Fruit fly (Drosophila melanogaster) whole organism, wandering third instar larva: Measurements from ENCODE around the gene EloA.

Source experiments
- rgr ChIP-seq: fragments of 200-800 bp; sonication (Bioruptor generic); optimal IDR thresholded peaks from 3 replicates; lab custom pipeline; 2016; ENCODE audit warnings: missing biosample characterization, mild to moderate bottlenecking, missing genetic modification characterization
- woc ChIP-seq: sonication (Bioruptor generic); optimal IDR thresholded peaks from 2 replicates; lab custom pipeline; 2016; ENCODE audit warnings: missing biosample characterization, mild to moderate bottlenecking, missing genetic modification characterization

DNA sequence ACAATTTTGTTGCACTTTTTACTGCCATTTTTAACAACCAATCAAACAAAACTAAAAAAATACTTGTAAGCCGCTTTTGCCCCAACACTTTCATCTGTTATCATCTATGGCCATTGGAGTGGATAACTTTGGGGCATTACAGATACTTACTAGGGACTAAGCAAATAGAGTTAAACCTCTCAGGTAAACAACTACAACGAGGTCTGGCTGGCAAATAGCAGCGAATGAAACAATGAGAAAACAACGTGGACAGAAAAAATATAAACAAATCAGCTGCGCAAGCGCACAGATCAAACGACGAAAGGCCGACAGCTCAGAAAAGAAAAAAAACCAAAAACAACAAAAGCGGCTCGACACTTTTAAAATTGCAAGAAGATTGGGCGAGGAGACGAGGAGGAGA, 50.8 kb downstream of the EloA start:
- no peak for TF ChIP-seq rgr
- no peak for TF ChIP-seq woc
